Worm (Caenorhabditis elegans): ENCODE measurements around the gene K07F5.14.

DNA sequence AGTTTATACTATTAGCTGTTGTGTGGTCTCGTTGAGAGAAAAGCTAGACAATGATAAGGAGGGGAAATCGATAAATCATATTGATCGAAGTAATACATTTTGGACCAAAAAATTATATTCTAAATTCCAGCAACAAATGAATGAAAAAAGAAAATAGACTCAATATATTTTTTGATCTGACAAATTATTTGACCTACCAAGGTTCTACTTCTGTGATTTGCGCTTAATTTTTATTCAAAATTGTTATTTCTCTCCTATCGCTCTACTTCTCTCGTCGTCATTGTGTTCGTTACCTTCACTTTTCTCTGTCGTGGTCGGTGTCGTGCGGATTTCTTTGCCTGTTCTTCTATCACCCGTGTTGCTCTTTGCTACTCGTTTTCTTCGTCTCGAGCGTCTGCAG lies 3.1 kb upstream of the K07F5.14 start:
- TF ChIP-seq F13C5.2 (tag; optimal IDR thresholded peaks at IDR 0.05) (no peak), hnd-1 (tag; optimal IDR thresholded peaks at IDR 0.05) (no peak), scrt-1 (GFP tag; IDR thresholded peaks at IDR 0.05) (no peak), ama-1 (optimal IDR thresholded peaks at IDR 0.05) (no peak), hmg-4 (GFP tag; optimal IDR thresholded peaks at IDR 0.05) (no peak)

All from whole organism, early embryonic.